Fruit fly (Drosophila melanogaster) whole organism, pupa: Measurements from ENCODE around the gene CG7044.

Experiments used
- CG10348 ChIP-seq: fragments of 200-800 bp; sonication (Bioruptor generic); IDR thresholded peaks from 2 replicates; pipeline ENCODE4 v1.3.6; 2022; ENCODE audit warnings: missing biosample characterization, missing genetic modification characterization
- CG12605 ChIP-seq: fragments of 200-800 bp; sonication (Bioruptor generic); IDR thresholded peaks from 2 replicates; pipeline ENCODE4 v1.3.6; 2022; ENCODE audit warnings: missing biosample characterization, missing genetic modification characterization
- CG13204 ChIP-seq: fragments of 200-800 bp; sonication (Bioruptor generic); optimal IDR thresholded peaks from 2 replicates; lab custom pipeline; 2018; ENCODE audit warnings: missing biosample characterization, mild to moderate bottlenecking, missing genetic modification characterization, moderate library complexity
- CG14655 ChIP-seq: fragments of 200-800 bp; sonication (Bioruptor generic); optimal IDR thresholded peaks from 3 replicates; lab custom pipeline; 2017; ENCODE audit warnings: mild to moderate bottlenecking, missing biosample characterization, missing genetic modification reagents, missing genetic modification characterization
- CG15710 ChIP-seq: fragments of 200-800 bp; sonication (Bioruptor generic); optimal IDR thresholded peaks from 2 replicates; lab custom pipeline; 2018; ENCODE audit warnings: missing biosample characterization, mild to moderate bottlenecking, missing genetic modification characterization, moderate library complexity
- CG17806 ChIP-seq: fragments of 200-800 bp; sonication (Bioruptor generic); optimal IDR thresholded peaks from 2 replicates; lab custom pipeline; 2018; ENCODE audit warnings: missing biosample characterization, mild to moderate bottlenecking, missing genetic modification characterization, moderate library complexity
- CG32121 ChIP-seq: fragments of 200-800 bp; sonication (Bioruptor generic); IDR thresholded peaks from 2 replicates; pipeline ENCODE4 v1.3.6; 2022; ENCODE audit warnings: missing biosample characterization, missing genetic modification characterization
- CG34367 ChIP-seq: fragments of 200-800 bp; sonication (Bioruptor generic); optimal IDR thresholded peaks from 2 replicates; lab custom pipeline; 2018; ENCODE audit warnings: missing biosample characterization, mild to moderate bottlenecking, missing genetic modification characterization
- CG4496 ChIP-seq: fragments of 200-800 bp; sonication (Bioruptor generic); IDR thresholded peaks from 3 replicates; pipeline ENCODE4 v1.3.6; 2022; ENCODE audit warnings: missing biosample characterization, missing genetic modification characterization
- CG8159 ChIP-seq: fragments of 200-800 bp; sonication (Bioruptor generic); optimal IDR thresholded peaks from 3 replicates; lab custom pipeline; 2018; ENCODE audit warnings: missing biosample characterization, mild to moderate bottlenecking, missing genetic modification characterization, moderate library complexity
- CG8301 ChIP-seq: fragments of 200-800 bp; sonication (Bioruptor generic); optimal IDR thresholded peaks from 2 replicates; lab custom pipeline; 2018; ENCODE audit warnings: missing biosample characterization, mild to moderate bottlenecking, missing genetic modification characterization
- CG9948 ChIP-seq: fragments of 200-800 bp; sonication (Bioruptor generic); optimal IDR thresholded peaks from 2 replicates; lab custom pipeline; 2018; ENCODE audit warnings: missing biosample characterization, mild to moderate bottlenecking, missing genetic modification characterization, moderate library complexity
- D1 ChIP-seq: fragments of 200-800 bp; sonication (Bioruptor generic); optimal IDR thresholded peaks from 2 replicates; lab custom pipeline; 2018; ENCODE audit warnings: missing biosample characterization, mild to moderate bottlenecking, missing genetic modification characterization, moderate library complexity
- EcR ChIP-seq: fragments of 200-800 bp; sonication (Bioruptor generic); optimal IDR thresholded peaks from 3 replicates; lab custom pipeline; 2019; ENCODE audit warnings: missing biosample characterization, missing genetic modification characterization, mild to moderate bottlenecking, moderate library complexity, missing genetic modification reagents
- Ets98B ChIP-seq: fragments of 200-800 bp; sonication (Bioruptor generic); IDR thresholded peaks from 2 replicates; pipeline ENCODE4 v1.3.6; 2022; ENCODE audit warnings: missing biosample characterization, missing genetic modification characterization
- Pif1A ChIP-seq: fragments of 200-800 bp; sonication (Bioruptor generic); optimal IDR thresholded peaks from 3 replicates; lab custom pipeline; 2016; ENCODE audit warnings: missing biosample characterization, missing genetic modification characterization
- Pif1B ChIP-seq: fragments of 200-800 bp; sonication (Bioruptor generic); optimal IDR thresholded peaks from 3 replicates; lab custom pipeline; 2016; ENCODE audit warnings: missing biosample characterization, missing genetic modification characterization
- Snoo ChIP-seq: fragments of 200-800 bp; sonication (Bioruptor generic); optimal IDR thresholded peaks from 3 replicates; lab custom pipeline; 2017; ENCODE audit warnings: missing biosample characterization, mild to moderate bottlenecking, missing genetic modification characterization, inconsistent platforms
- fd96Ca ChIP-seq: fragments of 200-800 bp; sonication (Bioruptor generic); IDR thresholded peaks from 3 replicates; pipeline ENCODE4 v1.3.6; 2022; ENCODE audit warnings: missing biosample characterization, missing genetic modification characterization
- gl ChIP-seq: fragments of 200-800 bp; sonication (Bioruptor generic); optimal IDR thresholded peaks from 2 replicates; lab custom pipeline; 2018; ENCODE audit warnings: missing biosample characterization, mild to moderate bottlenecking, missing genetic modification characterization
- rn ChIP-seq: fragments of 200-800 bp; sonication (Bioruptor generic); IDR thresholded peaks from 2 replicates; pipeline ENCODE4 v1.3.6; 2022; ENCODE audit warnings: missing biosample characterization, missing genetic modification characterization

CG7044 gene

dm6 chr3R:21133951-21134350 is 32.4 kb upstream of the CG7044 start, which contains the start of gene Usp8:
Usp8 (plus strand) TSS chr3R:21134262.
- TF ChIP-seq CG10348 (GFP tag; lab: Robert Waterston, UW) (no peak), EcR (GFP tag; lab: Kevin White, UChicago) (no peak), CG15710 (peak; percentile 37), CG9948 (tag; lab: Kevin White, UChicago) (peak; percentile 30)

dm6 chr3R:21133517-21133916 is 32.0 kb upstream of the CG7044 start, which contains the start of gene Trm7-34:
Trm7-34 (minus strand) TSS chr3R:21133881.
- TF ChIP-seq CG12605 (GFP tag; lab: Robert Waterston, UW) (no peak), CG34367 (tag; lab: Kevin White, UChicago) (no peak), CG32121 (GFP tag; lab: Robert Waterston, UW) (no peak), D1 (tag; lab: Kevin White, UChicago) (no peak), CG17806 (tag; lab: Kevin White, UChicago) (no peak), Ets98B (GFP tag; lab: Robert Waterston, UW) (no peak), CG14655 (no peak), Snoo (no peak), CG8159 (tag; lab: Kevin White, UChicago) (no peak), CG4496 (no peak), EcR (GFP tag; lab: Kevin White, UChicago) (no peak), CG9948 (tag; lab: Kevin White, UChicago) (no peak), CG8301 (no peak), gl (no peak), fd96Ca (GFP tag; lab: Robert Waterston, UW) (no peak), CG15710 (no peak), Pif1A (GFP tag; lab: Kevin White, UChicago) (no peak), Pif1B (GFP tag; lab: Kevin White, UChicago) (no peak), rn (no peak), CG13204 (no peak)

dm6 chr3R:21130050-21130449 is 28.5 kb upstream of the CG7044 start, which contains the start of gene Ice2:
Ice2 (plus strand) TSS chr3R:21130216.
- TF ChIP-seq Ets98B (GFP tag; lab: Robert Waterston, UW) (no peak), EcR (GFP tag; lab: Kevin White, UChicago) (no peak), CG9948 (tag; lab: Kevin White, UChicago) (no peak), CG8159 (tag; lab: Kevin White, UChicago) (no peak), CG12605 (GFP tag; lab: Robert Waterston, UW) (no peak), CG13204 (no peak), CG34367 (tag; lab: Kevin White, UChicago) (no peak), CG15710 (no peak), rn (no peak), CG14655 (no peak), fd96Ca (GFP tag; lab: Robert Waterston, UW) (no peak), D1 (tag; lab: Kevin White, UChicago) (no peak), CG4496 (no peak), CG10348 (GFP tag; lab: Robert Waterston, UW) (no peak), Pif1A (GFP tag; lab: Kevin White, UChicago) (no peak), gl (no peak)

dm6 chr3R:21129617-21130016 is 28.1 kb upstream of the CG7044 start, which contains the start of gene Obp93a:
Obp93a (minus strand) TSS chr3R:21129717.
- TF ChIP-seq EcR (GFP tag; lab: Kevin White, UChicago) (no peak), gl (no peak), CG17806 (tag; lab: Kevin White, UChicago) (no peak), CG14655 (no peak), CG8159 (tag; lab: Kevin White, UChicago) (no peak), Pif1B (GFP tag; lab: Kevin White, UChicago) (no peak), Ets98B (GFP tag; lab: Robert Waterston, UW) (no peak), D1 (tag; lab: Kevin White, UChicago) (no peak), CG4496 (no peak), Snoo (no peak), fd96Ca (GFP tag; lab: Robert Waterston, UW) (no peak), CG8301 (no peak), CG10348 (GFP tag; lab: Robert Waterston, UW) (no peak), CG34367 (tag; lab: Kevin White, UChicago) (no peak), rn (no peak), CG32121 (GFP tag; lab: Robert Waterston, UW) (no peak), CG12605 (GFP tag; lab: Robert Waterston, UW) (no peak), Pif1A (GFP tag; lab: Kevin White, UChicago) (no peak), CG9948 (tag; lab: Kevin White, UChicago) (no peak), CG15710 (no peak)

- TF ChIP-seq Pif1A (GFP tag; lab: Kevin White, UChicago) (no peak), CG15710 (peak; percentile 13), Snoo (peak; percentile 53), gl (no peak), CG32121 (GFP tag; lab: Robert Waterston, UW) (peak; percentile 27; the same call in 1 of the 2 replicates), CG4496 (peak; percentile 77; the same call in 2 of the 3 replicates), Ets98B (GFP tag; lab: Robert Waterston, UW) (peak; percentile 34; the same call in 1 of the 2 replicates), fd96Ca (GFP tag; lab: Robert Waterston, UW) (peak; percentile 12; the same call in 1 of the 3 replicates)
Measured at dm6 chr3R:21127352-21127985, 26.0 kb upstream of the CG7044 start, which contains the start of the genes slmb and CG5793. slmb (minus strand) TSS chr3R:21127485. CG5793 (plus strand) TSS chr3R:21127573.
